Worm (Caenorhabditis elegans): ENCODE results near the gene Y75B8A.25.

The Y75B8A.25 gene

DNA sequence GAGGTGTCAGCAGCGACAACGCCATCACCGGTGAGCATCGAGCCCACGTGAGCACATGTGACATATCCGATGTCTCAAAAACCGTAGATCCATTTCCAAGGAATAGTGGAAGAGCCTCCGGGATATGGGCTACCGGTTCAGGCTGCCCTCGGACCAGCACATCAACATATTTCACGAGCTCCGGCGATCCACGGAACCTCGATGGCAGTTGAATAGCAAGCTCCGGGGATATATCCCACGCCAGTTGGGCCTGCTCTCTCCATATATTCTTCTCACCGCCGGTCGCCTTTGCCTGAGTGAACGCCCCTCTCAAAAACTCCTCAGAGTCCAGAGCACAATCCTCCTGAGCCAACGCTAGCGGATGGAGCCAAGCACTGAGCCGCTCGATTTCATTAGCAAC is 14.0 kb upstream of the Y75B8A.25 start:
- TF ChIP-seq hmg-4 (GFP tag; optimal IDR thresholded peaks at IDR 0.05) (no peak), flt-1 (GFP tag; IDR thresholded peaks at IDR 0.05) (no peak), ceh-36 (tag; optimal IDR thresholded peaks at IDR 0.05) (no peak), tbx-37 (GFP tag; conservative IDR thresholded peaks at IDR 0.05) (no peak), sea-1 (GFP tag; conservative IDR thresholded peaks at IDR 0.05) (no peak), ets-7 (tag; optimal IDR thresholded peaks at IDR 0.05) (no peak), tbx-11 (GFP tag; IDR thresholded peaks at IDR 0.05) (no peak), hmbx-1 (tag; optimal IDR thresholded peaks at IDR 0.05) (no peak), pes-1 (GFP tag; IDR thresholded peaks at IDR 0.05) (no peak)

DNA sequence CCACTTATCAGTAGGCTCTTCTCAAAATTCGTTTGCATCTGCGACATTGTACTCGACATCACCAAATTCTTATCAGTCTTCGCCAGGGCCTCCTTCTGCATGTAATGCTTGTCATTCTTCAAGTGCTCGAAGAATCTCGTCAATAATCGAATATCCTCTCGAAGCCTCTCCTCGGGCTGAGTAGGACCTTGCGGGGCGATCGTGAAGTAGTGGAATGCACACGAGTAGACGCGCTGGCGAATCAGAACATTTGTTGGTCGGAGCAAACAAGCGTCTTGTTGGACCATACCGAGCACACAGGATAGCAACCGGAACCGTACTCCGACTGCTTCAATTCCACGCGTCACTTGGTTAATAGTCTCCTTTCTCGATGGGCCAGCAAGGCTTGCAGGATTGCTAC is 13.4 kb upstream of the Y75B8A.25 start:
- TF ChIP-seq hmbx-1 (tag; optimal IDR thresholded peaks at IDR 0.05), result no peak
- no peak for TF ChIP-seq hnd-1 (tag; optimal IDR thresholded peaks at IDR 0.05)
- TF ChIP-seq F13C5.2 (tag; optimal IDR thresholded peaks at IDR 0.05), result no peak
- TF ChIP-seq aly-1 (tag; optimal IDR thresholded peaks at IDR 0.05), result no peak
- no peak for TF ChIP-seq ceh-36 (tag; optimal IDR thresholded peaks at IDR 0.05)
- no peak for TF ChIP-seq sea-1 (GFP tag; conservative IDR thresholded peaks at IDR 0.05)
- no peak for TF ChIP-seq scrt-1 (GFP tag; IDR thresholded peaks at IDR 0.05)
- TF ChIP-seq hmg-4 (GFP tag; optimal IDR thresholded peaks at IDR 0.05), result no peak
- no peak for TF ChIP-seq tra-4 (tag; optimal IDR thresholded peaks at IDR 0.05)
- no peak for TF ChIP-seq ama-1 (optimal IDR thresholded peaks at IDR 0.05)
- no peak for TF ChIP-seq tbx-11 (GFP tag; IDR thresholded peaks at IDR 0.05)
- no peak for TF ChIP-seq B0310.2 (tag; optimal IDR thresholded peaks at IDR 0.05)
- TF ChIP-seq ceh-13 (GFP tag; optimal IDR thresholded peaks at IDR 0.05), result no peak
- no peak for TF ChIP-seq ets-7 (tag; optimal IDR thresholded peaks at IDR 0.05)

DNA sequence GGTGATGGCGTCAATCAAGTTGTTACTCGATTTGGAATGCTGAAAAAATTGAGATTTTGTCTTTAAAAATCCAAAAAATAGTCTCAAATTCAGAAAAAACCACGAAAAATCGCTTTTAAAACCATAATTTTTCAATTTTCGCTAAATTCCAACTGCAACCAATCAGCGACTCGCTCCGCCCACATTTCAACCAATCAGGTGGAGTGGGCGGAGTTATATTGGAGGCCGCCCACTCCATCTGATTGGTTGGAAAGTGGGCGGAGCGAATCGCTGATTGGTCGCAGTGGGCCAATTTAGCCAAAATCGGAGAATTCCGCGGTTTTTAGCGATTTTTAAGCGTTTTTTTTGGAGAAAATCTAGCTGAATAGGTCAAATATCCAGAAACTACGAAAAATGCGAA is 4.0 kb upstream of the Y75B8A.25 start:
- no peak for TF ChIP-seq tra-4 (tag; optimal IDR thresholded peaks at IDR 0.05)
- no peak for TF ChIP-seq tbx-11 (GFP tag; IDR thresholded peaks at IDR 0.05)
- no peak for TF ChIP-seq ceh-36 (tag; optimal IDR thresholded peaks at IDR 0.05)
- no peak for TF ChIP-seq hmbx-1 (tag; optimal IDR thresholded peaks at IDR 0.05)
- TF ChIP-seq ets-7 (tag; optimal IDR thresholded peaks at IDR 0.05), result no peak
- no peak for TF ChIP-seq hnd-1 (tag; optimal IDR thresholded peaks at IDR 0.05)
- TF ChIP-seq B0310.2 (tag; optimal IDR thresholded peaks at IDR 0.05), result no peak
- TF ChIP-seq F13C5.2 (tag; optimal IDR thresholded peaks at IDR 0.05), result no peak
- no peak for TF ChIP-seq pes-1 (GFP tag; IDR thresholded peaks at IDR 0.05)
- TF ChIP-seq flt-1 (GFP tag; IDR thresholded peaks at IDR 0.05), result no peak
- no peak for TF ChIP-seq ama-1 (optimal IDR thresholded peaks at IDR 0.05)
- no peak for TF ChIP-seq hmg-4 (GFP tag; optimal IDR thresholded peaks at IDR 0.05)
- no peak for TF ChIP-seq ceh-13 (GFP tag; optimal IDR thresholded peaks at IDR 0.05)
- no peak for TF ChIP-seq scrt-1 (GFP tag; IDR thresholded peaks at IDR 0.05)
- TF ChIP-seq aly-1 (tag; optimal IDR thresholded peaks at IDR 0.05), result no peak

DNA sequence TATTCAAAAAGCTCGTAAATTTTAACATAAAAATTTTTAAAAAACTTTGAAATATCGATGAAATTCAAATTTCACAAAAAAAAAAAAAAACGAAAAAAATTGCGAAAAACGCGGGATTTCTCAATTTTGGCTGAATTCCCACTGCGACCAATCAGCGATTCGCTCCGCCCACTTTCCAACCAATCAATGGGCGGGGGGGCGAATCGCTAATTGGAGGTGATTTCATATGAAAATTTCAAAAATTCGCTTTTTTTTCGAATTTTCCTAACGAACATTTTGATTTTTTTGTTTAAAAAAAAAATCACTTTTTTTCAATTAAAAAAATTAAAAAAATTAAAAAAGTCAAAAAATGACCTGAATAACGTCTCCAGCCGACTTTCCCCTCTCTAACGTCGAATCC is 3.4 kb upstream of the Y75B8A.25 start:
- TF ChIP-seq aly-1 (tag; optimal IDR thresholded peaks at IDR 0.05) (no peak), F13C5.2 (tag; optimal IDR thresholded peaks at IDR 0.05) (no peak), hnd-1 (tag; optimal IDR thresholded peaks at IDR 0.05) (no peak), ets-7 (tag; optimal IDR thresholded peaks at IDR 0.05) (no peak)

DNA sequence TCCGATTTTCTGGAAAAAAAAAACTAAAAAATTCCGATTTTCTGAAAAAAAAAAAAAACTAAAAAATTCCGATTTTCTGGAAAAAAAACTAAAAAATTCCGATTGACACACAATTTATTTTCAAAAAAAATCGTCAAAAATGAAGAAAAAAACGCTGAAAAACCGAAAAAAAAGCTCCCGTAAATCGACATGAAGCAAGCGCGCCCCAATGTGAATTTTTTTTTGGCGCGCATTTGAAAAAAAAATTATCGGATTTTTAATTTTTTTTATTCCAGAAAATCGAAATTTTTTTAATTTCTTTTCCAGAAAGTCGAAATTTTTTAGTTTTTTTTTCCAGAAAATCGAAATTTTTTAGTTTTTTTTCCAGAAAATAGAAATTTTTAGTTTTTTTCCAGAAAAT is 4.9 kb downstream of the Y75B8A.25 start:
- TF ChIP-seq ceh-13 (GFP tag; optimal IDR thresholded peaks at IDR 0.05), result no peak

DNA sequence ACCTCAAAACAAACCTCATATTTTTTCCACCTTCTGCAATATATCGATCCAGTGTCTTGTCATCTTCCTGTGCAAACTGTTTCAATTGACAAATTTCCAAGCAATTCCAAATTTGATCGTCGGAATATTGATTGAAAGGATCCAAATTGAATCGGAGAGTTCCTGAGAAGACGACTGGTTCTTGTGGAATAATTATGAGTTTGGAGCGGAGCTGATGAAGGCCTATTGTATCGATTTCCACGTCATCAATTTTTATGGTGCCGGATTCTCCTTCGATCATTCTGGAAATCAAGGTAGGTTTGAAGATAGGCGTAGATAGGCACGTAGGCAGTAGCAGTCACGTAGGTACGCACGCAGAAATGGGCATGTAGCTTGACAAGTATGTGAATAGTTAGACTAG is 10.3 kb downstream of the Y75B8A.25 start:
- TF ChIP-seq ets-7 (tag; optimal IDR thresholded peaks at IDR 0.05), result no peak
- no peak for TF ChIP-seq sea-1 (GFP tag; conservative IDR thresholded peaks at IDR 0.05)
- no peak for TF ChIP-seq ceh-13 (GFP tag; optimal IDR thresholded peaks at IDR 0.05)
- no peak for TF ChIP-seq tbx-11 (GFP tag; IDR thresholded peaks at IDR 0.05)
- TF ChIP-seq tra-4 (tag; optimal IDR thresholded peaks at IDR 0.05), result no peak
- no peak for TF ChIP-seq flt-1 (GFP tag; IDR thresholded peaks at IDR 0.05)
- TF ChIP-seq pes-1 (GFP tag; IDR thresholded peaks at IDR 0.05), result no peak
- no peak for TF ChIP-seq ama-1 (optimal IDR thresholded peaks at IDR 0.05)
- no peak for TF ChIP-seq F13C5.2 (tag; optimal IDR thresholded peaks at IDR 0.05)
- TF ChIP-seq B0310.2 (tag; optimal IDR thresholded peaks at IDR 0.05), result no peak
- no peak for TF ChIP-seq hmg-4 (GFP tag; optimal IDR thresholded peaks at IDR 0.05)
- TF ChIP-seq hnd-1 (tag; optimal IDR thresholded peaks at IDR 0.05), result no peak
- no peak for TF ChIP-seq ceh-36 (tag; optimal IDR thresholded peaks at IDR 0.05)

DNA sequence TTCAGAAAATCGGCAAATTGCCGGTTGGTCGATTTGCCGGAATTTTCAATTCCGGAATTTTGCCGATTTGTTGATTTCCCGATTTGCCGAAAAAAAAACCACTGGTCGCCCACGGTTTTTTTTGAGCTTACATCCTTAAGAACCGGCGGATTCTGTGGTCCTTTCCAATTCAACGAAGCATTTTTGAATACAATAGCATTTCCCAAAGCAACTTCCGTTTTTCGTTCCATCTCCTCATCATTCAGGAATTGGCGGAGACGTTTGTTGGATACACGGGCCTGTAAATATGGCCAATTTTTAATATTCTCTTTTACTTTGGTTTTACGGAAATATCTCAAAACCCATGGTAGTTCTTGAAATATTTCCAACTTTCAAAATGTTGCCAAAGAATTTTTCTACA is 18.6 kb downstream of the Y75B8A.25 start:
- TF ChIP-seq ets-7 (tag; optimal IDR thresholded peaks at IDR 0.05) (no peak), pes-1 (GFP tag; IDR thresholded peaks at IDR 0.05) (no peak), tbx-37 (GFP tag; conservative IDR thresholded peaks at IDR 0.05) (no peak), tra-4 (tag; optimal IDR thresholded peaks at IDR 0.05) (no peak), hmg-4 (GFP tag; optimal IDR thresholded peaks at IDR 0.05) (no peak), ceh-36 (tag; optimal IDR thresholded peaks at IDR 0.05) (no peak), sea-1 (GFP tag; conservative IDR thresholded peaks at IDR 0.05) (no peak), hmbx-1 (tag; optimal IDR thresholded peaks at IDR 0.05) (no peak)

DNA sequence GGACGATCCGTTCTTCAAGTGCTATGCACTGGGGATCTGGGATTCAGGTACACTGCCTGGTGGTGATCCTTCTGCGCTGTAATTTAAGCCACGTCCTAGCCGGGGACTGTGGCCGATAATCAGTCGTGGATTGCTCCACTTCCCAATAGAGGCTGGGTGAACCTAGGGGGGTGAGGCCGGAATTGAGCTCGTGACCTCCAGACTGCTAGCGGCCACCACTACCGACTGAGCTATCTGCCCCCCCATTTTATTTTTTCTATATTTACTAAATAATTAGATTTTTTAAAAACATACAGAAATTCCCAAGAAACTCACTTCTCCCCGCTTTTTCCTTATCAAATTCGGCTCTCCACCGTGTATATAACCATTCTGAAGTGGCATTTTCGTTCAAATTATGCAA is 23.5 kb downstream of the Y75B8A.25 start:
- TF ChIP-seq aly-1 (tag; optimal IDR thresholded peaks at IDR 0.05) (no peak), flt-1 (GFP tag; IDR thresholded peaks at IDR 0.05) (no peak), hnd-1 (tag; optimal IDR thresholded peaks at IDR 0.05) (no peak), hmg-4 (GFP tag; optimal IDR thresholded peaks at IDR 0.05) (no peak), scrt-1 (GFP tag; IDR thresholded peaks at IDR 0.05) (no peak), hmbx-1 (tag; optimal IDR thresholded peaks at IDR 0.05) (no peak), tbx-37 (GFP tag; conservative IDR thresholded peaks at IDR 0.05) (no peak)

DNA sequence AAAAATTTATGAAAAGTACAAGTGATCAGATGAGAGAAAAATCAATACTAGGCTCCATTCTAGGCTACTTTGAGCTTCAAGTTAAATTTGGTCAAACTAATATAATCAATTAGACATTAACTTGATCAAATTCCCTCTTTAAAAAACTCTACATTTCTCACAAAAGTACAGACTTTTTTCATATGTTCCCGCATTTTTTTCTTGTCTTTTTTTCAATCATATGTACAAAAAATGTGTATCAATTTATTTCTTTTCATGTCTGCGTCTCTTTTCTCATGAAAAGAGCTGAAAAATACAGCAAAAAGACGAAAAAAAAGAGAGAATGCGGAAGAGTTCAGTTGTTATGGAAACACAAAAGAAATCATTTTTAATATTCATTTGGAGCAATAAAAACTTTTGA is 25.4 kb downstream of the Y75B8A.25 start:
- TF ChIP-seq hmbx-1 (tag; optimal IDR thresholded peaks at IDR 0.05) (no peak), ets-7 (tag; optimal IDR thresholded peaks at IDR 0.05) (no peak), ceh-36 (tag; optimal IDR thresholded peaks at IDR 0.05) (no peak), tra-4 (tag; optimal IDR thresholded peaks at IDR 0.05) (no peak)
